Worm (Caenorhabditis elegans) whole organism, L1 larva: Measurements from ENCODE around the gene gad-2.

Experiments
- C16A3.4 ChIP-seq: fragments of 150-350 bp; optimal IDR thresholded peaks from 2 replicates; lab custom pipeline; 2014; ENCODE audit warnings: missing biosample characterization, missing genetic modification characterization
- aha-1 ChIP-seq: fragments of 150-350 bp; optimal IDR thresholded peaks from 2 replicates; lab custom pipeline; 2014; ENCODE audit warnings: missing biosample characterization, missing genetic modification characterization
- alr-1 ChIP-seq: fragments of 200-800 bp; sonication (Bioruptor generic); optimal IDR thresholded peaks from 2 replicates; lab custom pipeline; 2018; ENCODE audit warnings: borderline replicate concordance, mild to moderate bottlenecking, missing genetic modification characterization, missing compliant biosample characterization
- aly-2 ChIP-seq: fragments of 150-350 bp; optimal IDR thresholded peaks from 2 replicates; lab custom pipeline; 2014; ENCODE audit warnings: missing biosample characterization, missing genetic modification characterization
- ceh-63 ChIP-seq: fragments of 200-800 bp; sonication (Bioruptor generic); optimal IDR thresholded peaks from 2 replicates; lab custom pipeline; 2018; ENCODE audit warnings: mild to moderate bottlenecking, missing genetic modification characterization, missing compliant biosample characterization
- ceh-82 ChIP-seq, 3 experiments: fragments of 150-350 bp in 1 of 3; sonication (generic microtip) in 2 of 3; optimal IDR thresholded peaks; 2 replicates each; lab custom pipeline; 2014 to 2017; ENCODE audit warnings: missing biosample characterization in 3 of 3, missing genetic modification characterization in 3 of 3
- efl-1 ChIP-seq, 4 experiments: fragments of 150-350 bp; optimal IDR thresholded peaks in 3 of 4; peaks in 1 of 4; 1 replicate in 1 of 4; 2 replicates in 3 of 4; lab custom pipeline; 2014; ENCODE audit warnings: missing biosample characterization in 2 of 4, missing genetic modification characterization in 2 of 4, missing genetic modification reagents in 2 of 4
- efl-3 ChIP-seq: fragments of 200-800 bp; sonication (Bioruptor generic); optimal IDR thresholded peaks from 2 replicates; lab custom pipeline; 2018; ENCODE audit warnings: mild to moderate bottlenecking, missing genetic modification characterization, missing compliant biosample characterization
- egl-27 ChIP-seq, 2 experiments: fragments of 150-350 bp in 1 of 2; sonication (generic microtip); optimal IDR thresholded peaks; 3 replicates each; lab custom pipeline; 2017 to 2018; ENCODE audit warnings: missing biosample characterization in 2 of 2, missing genetic modification characterization in 2 of 2, missing genetic modification reagents in 2 of 2
- elt-2 ChIP-seq: sonication (generic microtip); optimal IDR thresholded peaks from 2 replicates; lab custom pipeline; 2016; ENCODE audit warnings: missing genetic modification characterization, mild to moderate bottlenecking, inconsistent platforms, missing compliant biosample characterization, missing genetic modification reagents
- elt-3 ChIP-seq, 6 experiments: fragments of 150-350 bp in 1 of 6; sonication (generic microtip); optimal IDR thresholded peaks; 2 replicates each; lab custom pipeline; 2017 to 2018; ENCODE audit warnings: missing biosample characterization in 6 of 6, missing genetic modification characterization in 6 of 6, inconsistent platforms in 1 of 6
- fos-1 ChIP-seq: fragments of 150-350 bp; optimal IDR thresholded peaks from 2 replicates; lab custom pipeline; 2014; ENCODE audit warnings: missing biosample characterization, missing genetic modification characterization
- irx-1 ChIP-seq: sonication (generic microtip); optimal IDR thresholded peaks from 2 replicates; lab custom pipeline; 2016; ENCODE audit warnings: missing genetic modification characterization, missing compliant biosample characterization
- jun-1 ChIP-seq: fragments of 150-350 bp; optimal IDR thresholded peaks from 2 replicates; lab custom pipeline; 2014; ENCODE audit warnings: missing biosample characterization, missing genetic modification reagents, missing genetic modification characterization
- lin-14 ChIP-seq: fragments of 200-800 bp; sonication (Bioruptor generic); optimal IDR thresholded peaks from 2 replicates; lab custom pipeline; 2018; ENCODE audit warnings: mild to moderate bottlenecking, missing genetic modification characterization, moderate library complexity, missing compliant biosample characterization
- lin-15B ChIP-seq: fragments of 150-350 bp; sonication (generic microtip); optimal IDR thresholded peaks from 3 replicates; lab custom pipeline; 2014; ENCODE audit warnings: missing biosample characterization, missing genetic modification characterization
- lin-35 ChIP-seq, 2 experiments: fragments of 150-350 bp; optimal IDR thresholded peaks; 2 replicates each; lab custom pipeline; 2014; ENCODE audit warnings: missing biosample characterization in 2 of 2, missing genetic modification characterization in 2 of 2, missing genetic modification reagents in 2 of 2
- lin-39 ChIP-seq: fragments of 150-350 bp; optimal IDR thresholded peaks from 2 replicates; lab custom pipeline; 2014; ENCODE audit warnings: missing biosample characterization, missing genetic modification reagents, missing genetic modification characterization
- lsy-2 ChIP-seq, 2 experiments: fragments of 150-350 bp; optimal IDR thresholded peaks; 2 replicates each; lab custom pipeline; 2014; ENCODE audit warnings: missing biosample characterization in 2 of 2, missing genetic modification characterization in 2 of 2
- mab-9 ChIP-seq: fragments of 200-800 bp; sonication (Bioruptor generic); IDR thresholded peaks from 2 replicates; pipeline ENCODE4 v1.3.6; 2022; ENCODE audit warnings: missing genetic modification reagents, missing genetic modification characterization, missing compliant biosample characterization
- mef-2 ChIP-seq: fragments of 150-350 bp; optimal IDR thresholded peaks from 2 replicates; lab custom pipeline; 2014; ENCODE audit warnings: missing biosample characterization, missing genetic modification characterization
- nhr-77 ChIP-seq: fragments of 150-350 bp; optimal IDR thresholded peaks from 2 replicates; lab custom pipeline; 2014; ENCODE audit warnings: missing biosample characterization, missing genetic modification characterization
- nhr-84 ChIP-seq: sonication (generic microtip); optimal IDR thresholded peaks from 2 replicates; lab custom pipeline; 2017; ENCODE audit warnings: missing biosample characterization, missing genetic modification characterization
- nhr-85 ChIP-seq: sonication (generic microtip); peaks from one replicate; lab custom pipeline; 2016; ENCODE audit warnings: missing genetic modification characterization, inconsistent platforms, missing compliant biosample characterization
- nhr-90 ChIP-seq: sonication (generic microtip); optimal IDR thresholded peaks from 2 replicates; lab custom pipeline; 2016; ENCODE audit warnings: mild to moderate bottlenecking, missing genetic modification characterization, missing compliant biosample characterization; ENCODE audit not compliant: poor library complexity
- pax-3 ChIP-seq: fragments of 200-800 bp; sonication (Bioruptor generic); optimal IDR thresholded peaks from 2 replicates; lab custom pipeline; 2018; ENCODE audit warnings: mild to moderate bottlenecking, missing genetic modification characterization, moderate library complexity, missing compliant biosample characterization
- skn-1 ChIP-seq: fragments of 150-350 bp; optimal IDR thresholded peaks from 2 replicates; lab custom pipeline; 2014; ENCODE audit warnings: missing biosample characterization, missing genetic modification characterization
- snpc-4 ChIP-seq: fragments of 150-350 bp; optimal IDR thresholded peaks from 2 replicates; lab custom pipeline; 2014; ENCODE audit warnings: missing biosample characterization, missing genetic modification characterization
- sptf-1 ChIP-seq: fragments of 150-350 bp; optimal IDR thresholded peaks from 2 replicates; lab custom pipeline; 2014; ENCODE audit warnings: missing biosample characterization, missing genetic modification characterization
- tbx-2 ChIP-seq: sonication (generic microtip); optimal IDR thresholded peaks from 2 replicates; lab custom pipeline; 2016; ENCODE audit warnings: missing genetic modification characterization, missing compliant biosample characterization
- unc-130 ChIP-seq: fragments of 150-350 bp; optimal IDR thresholded peaks from 2 replicates; lab custom pipeline; 2017; ENCODE audit warnings: missing biosample characterization, missing genetic modification characterization, inconsistent platforms
- unc-62 ChIP-seq: fragments of 150-350 bp; optimal IDR thresholded peaks from 2 replicates; lab custom pipeline; 2014; ENCODE audit warnings: missing biosample characterization, missing genetic modification reagents, missing genetic modification characterization
- unc-86 ChIP-seq: sonication (generic microtip); optimal IDR thresholded peaks from 2 replicates; lab custom pipeline; 2016; ENCODE audit warnings: missing genetic modification characterization, missing compliant biosample characterization
- zip-4 ChIP-seq: fragments of 200-800 bp; sonication (Bioruptor generic); optimal IDR thresholded peaks from 2 replicates; lab custom pipeline; 2018; ENCODE audit warnings: mild to moderate bottlenecking, missing genetic modification characterization, moderate library complexity, missing compliant biosample characterization

Gene gad-2

DNA sequence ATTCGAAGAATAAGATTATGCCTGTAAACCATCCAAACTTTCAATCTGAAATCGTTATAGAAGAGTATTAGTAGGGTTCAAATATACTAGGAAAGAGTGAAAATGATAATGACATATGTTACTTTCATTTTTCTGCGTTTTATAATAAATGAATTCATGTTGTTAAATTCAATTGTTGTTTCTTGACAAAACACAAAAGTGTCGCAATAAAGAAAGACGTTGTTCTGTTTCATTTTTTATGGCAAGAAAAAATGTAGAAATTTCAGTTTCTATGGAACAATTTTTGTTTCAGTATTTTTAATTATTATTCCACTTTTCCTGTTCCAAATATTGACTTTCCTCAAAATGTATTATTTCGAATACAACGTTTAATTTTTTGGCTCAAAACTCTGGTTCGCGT lies 7.5 kb downstream of the gad-2 start, which contains the start of gene C10A4.4:
TSS of gene C10A4.4 (plus strand) at position 301 of the 400 bp plus-strand sequence.
- TF ChIP-seq ceh-82 (tag; optimal IDR thresholded peaks at IDR 0.05; lab: Kevin White, UChicago) (no peak), snpc-4 (tag; lab: Kevin White, UChicago) (no peak), elt-3 (tag; optimal IDR thresholded peaks at IDR 0.05; lab: Kevin White, UChicago) (no peak), elt-2 (tag; lab: Kevin White, UChicago) (no peak), unc-86 (tag; lab: Kevin White, UChicago) (no peak), aly-2 (tag; lab: Kevin White, UChicago) (no peak), egl-27 (tag; optimal IDR thresholded peaks at IDR 0.05; lab: Kevin White, UChicago) (no peak), ceh-63 (GFP tag; lab: Kevin White, UChicago) (no peak), mef-2 (tag; lab: Kevin White, UChicago) (no peak), nhr-90 (tag; lab: Kevin White, UChicago) (no peak), sptf-1 (tag; lab: Kevin White, UChicago) (no peak), lsy-2 (tag; optimal IDR thresholded peaks at IDR 0.05; lab: Kevin White, UChicago) (no peak), jun-1 (tag; lab: Kevin White, UChicago) (no peak), alr-1 (tag; lab: Kevin White, UChicago) (no peak), efl-3 (GFP tag; lab: Kevin White, UChicago) (no peak), tbx-2 (tag; lab: Kevin White, UChicago) (no peak)

DNA sequence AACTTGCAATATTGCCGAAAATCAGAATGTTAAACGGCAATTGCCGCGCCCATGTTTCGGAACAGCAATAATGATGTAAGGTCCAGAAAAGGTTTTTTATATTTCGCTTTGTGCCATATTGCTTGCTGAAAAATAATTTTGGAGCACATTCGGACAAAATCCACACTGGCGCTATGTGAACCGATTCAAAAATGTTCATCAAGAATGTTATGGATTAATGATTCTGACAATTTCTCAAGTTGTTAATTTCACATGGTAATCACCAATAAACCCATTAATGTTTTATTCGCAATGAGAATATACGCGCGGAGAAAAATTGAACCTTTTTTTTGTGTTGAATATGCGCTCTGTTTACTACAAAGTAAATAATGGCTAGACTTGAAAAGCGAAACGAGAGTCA lies 11.3 kb downstream of the gad-2 start:
- TF ChIP-seq nhr-77 (tag; lab: Kevin White, UChicago) (no peak), zip-4 (GFP tag; lab: Kevin White, UChicago) (no peak), lin-35 (GFP tag; optimal IDR thresholded peaks at IDR 0.05; lab: Kevin White, UChicago) (no peak), elt-2 (tag; lab: Kevin White, UChicago) (no peak), pax-3 (tag; lab: Kevin White, UChicago) (no peak), lin-14 (GFP tag; lab: Kevin White, UChicago) (no peak), jun-1 (tag; lab: Kevin White, UChicago) (no peak)

DNA sequence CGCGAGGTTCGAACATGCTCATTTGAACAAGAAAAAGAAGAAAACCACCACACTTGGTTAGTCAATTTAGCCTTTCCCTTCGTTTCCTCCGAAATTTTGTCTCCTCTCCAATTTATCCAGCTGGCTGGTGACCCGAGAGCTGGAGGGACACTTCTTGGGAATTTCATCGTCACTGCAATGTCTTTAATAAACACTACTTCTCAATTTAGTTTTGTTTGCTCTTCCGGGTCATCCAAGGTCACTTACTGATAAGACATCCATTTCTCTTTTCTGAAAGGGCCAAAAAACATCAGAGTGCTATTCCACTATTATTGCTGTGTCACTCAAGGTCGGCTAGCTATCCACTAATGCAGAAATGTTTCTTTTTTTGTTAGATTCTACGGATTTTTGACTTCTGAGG lies 12.1 kb downstream of the gad-2 start, which contains the start of gene C10A4.3:
TSS of gene C10A4.3 (plus strand) at position 301 of the 400 bp plus-strand sequence.
- TF ChIP-seq lin-39 (tag; lab: Kevin White, UChicago) (no peak), fos-1 (tag; lab: Kevin White, UChicago) (no peak), jun-1 (tag; lab: Kevin White, UChicago) (no peak), mab-9 (GFP tag; lab: Robert Waterston, UW) (no peak), unc-130 (no peak), nhr-85 (tag; lab: Kevin White, UChicago) (no peak), aha-1 (no peak), lin-15B (no peak), ceh-63 (GFP tag; lab: Kevin White, UChicago) (no peak), alr-1 (tag; lab: Kevin White, UChicago) (no peak), skn-1 (tag; lab: Kevin White, UChicago) (no peak), sptf-1 (tag; lab: Kevin White, UChicago) (no peak), lin-14 (GFP tag; lab: Kevin White, UChicago) (no peak), nhr-84 (no peak), irx-1 (tag; lab: Kevin White, UChicago) (no peak)

DNA sequence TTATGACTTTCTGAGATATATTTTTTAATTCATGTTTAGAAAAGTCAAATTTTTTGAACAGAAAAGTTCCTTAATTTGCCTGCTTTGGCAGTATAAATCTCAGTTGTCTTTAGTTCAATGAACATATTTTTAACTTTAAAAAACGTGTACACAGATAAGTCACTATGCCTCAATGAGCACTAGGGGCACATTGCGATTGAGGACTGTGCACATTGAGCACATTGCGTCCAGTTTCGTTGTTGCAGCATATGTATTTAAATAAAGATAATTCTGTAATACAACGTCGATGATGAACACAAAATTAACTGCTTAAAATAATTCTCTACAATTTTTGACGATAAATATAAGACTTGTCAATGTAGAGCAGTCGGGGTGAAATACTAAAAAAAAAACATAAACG lies 14.5 kb downstream of the gad-2 start:
- TF ChIP-seq mef-2 (tag; lab: Kevin White, UChicago) = no peak
- no peak for TF ChIP-seq efl-1 (optimal IDR thresholded peaks at IDR 0.05; lab: Kevin White, UChicago)
- TF ChIP-seq efl-1 (GFP tag; optimal IDR thresholded peaks at IDR 0.05 in 1 of 2; lab: Kevin White, UChicago) = peak in 1 of 2 experiments; percentile 91

DNA sequence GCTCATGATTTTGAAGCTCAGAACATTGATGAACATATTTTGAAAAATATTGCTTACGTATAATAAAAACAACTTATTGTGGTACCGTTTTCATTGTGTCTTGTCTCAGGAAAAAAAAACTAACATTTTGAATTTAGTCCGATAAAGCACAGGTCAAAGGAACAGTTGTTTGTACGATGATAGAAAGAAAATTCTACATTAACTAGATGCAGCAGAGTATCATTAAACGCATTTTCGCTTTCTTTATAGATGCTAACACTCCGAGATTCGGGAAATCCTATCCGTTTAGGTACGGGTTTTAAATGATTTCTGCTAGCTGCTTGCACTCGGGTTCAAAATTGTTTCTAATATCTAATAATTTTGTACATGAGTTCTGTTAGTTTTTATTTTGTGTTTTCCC lies 15.8 kb downstream of the gad-2 start:
- no peak for TF ChIP-seq unc-62 (GFP tag; lab: Kevin White, UChicago)
- TF ChIP-seq jun-1 (tag; lab: Kevin White, UChicago) = no peak
- no peak for TF ChIP-seq C16A3.4 (tag; lab: Kevin White, UChicago)
